Worm (Caenorhabditis elegans) whole organism, L3 larva: ENCODE results near the gene R04D3.4.

Experiments
- elt-1 ChIP-seq: fragments of 150-350 bp; optimal IDR thresholded peaks from 2 replicates; lab custom pipeline; 2014; ENCODE audit warnings: missing biosample characterization, missing genetic modification characterization
- lin-15B ChIP-seq: fragments of 150-350 bp; optimal IDR thresholded peaks from 2 replicates; lab custom pipeline; 2014; ENCODE audit warnings: missing biosample characterization, missing genetic modification characterization
- lin-39 ChIP-seq: fragments of 150-350 bp; optimal IDR thresholded peaks from 2 replicates; lab custom pipeline; 2018; ENCODE audit warnings: missing biosample characterization, missing genetic modification reagents, missing genetic modification characterization
- nhr-11 ChIP-seq: fragments of 150-350 bp; optimal IDR thresholded peaks from 2 replicates; lab custom pipeline; 2014; ENCODE audit warnings: missing biosample characterization, missing genetic modification characterization
- nhr-43 ChIP-seq: sonication (generic microtip); optimal IDR thresholded peaks from 2 replicates; lab custom pipeline; 2016; ENCODE audit warnings: mild to moderate bottlenecking, missing genetic modification characterization, missing compliant biosample characterization; ENCODE audit not compliant: poor library complexity, severe bottlenecking
- nhr-76 ChIP-seq: fragments of 150-350 bp; sonication (generic microtip); optimal IDR thresholded peaks from 5 replicates; lab custom pipeline; 2014; ENCODE audit warnings: missing biosample characterization, missing genetic modification characterization
- nhr-77 ChIP-seq: fragments of 150-350 bp; optimal IDR thresholded peaks from 2 replicates; lab custom pipeline; 2014; ENCODE audit warnings: missing biosample characterization, missing genetic modification characterization
- unc-62 ChIP-seq: fragments of 150-350 bp; sonication (generic microtip); optimal IDR thresholded peaks from 4 replicates; lab custom pipeline; 2014; ENCODE audit warnings: missing biosample characterization, missing genetic modification reagents, missing genetic modification characterization

ce11 chrX:13269586-13269985 lies 19.0 kb downstream of the R04D3.4 start, which contains the start of gene cyp-14A2:
- no peak for TF ChIP-seq lin-15B (tag; lab: Kevin White, UChicago)
- TF ChIP-seq unc-62 (GFP tag; lab: Kevin White, UChicago): no peak
- TF ChIP-seq elt-1 (tag; lab: Kevin White, UChicago): no peak
- no peak for TF ChIP-seq nhr-11 (tag; lab: Kevin White, UChicago)
- no peak for TF ChIP-seq lin-39 (tag; lab: Kevin White, UChicago)
- TF ChIP-seq nhr-76 (tag; lab: Kevin White, UChicago): no peak
- TF ChIP-seq nhr-43 (tag; lab: Kevin White, UChicago): no peak
- TF ChIP-seq nhr-77 (tag; lab: Kevin White, UChicago): no peak
